Fruit fly (Drosophila melanogaster): ENCODE measurements around the gene MICU1.

The MICU1 gene

DNA sequence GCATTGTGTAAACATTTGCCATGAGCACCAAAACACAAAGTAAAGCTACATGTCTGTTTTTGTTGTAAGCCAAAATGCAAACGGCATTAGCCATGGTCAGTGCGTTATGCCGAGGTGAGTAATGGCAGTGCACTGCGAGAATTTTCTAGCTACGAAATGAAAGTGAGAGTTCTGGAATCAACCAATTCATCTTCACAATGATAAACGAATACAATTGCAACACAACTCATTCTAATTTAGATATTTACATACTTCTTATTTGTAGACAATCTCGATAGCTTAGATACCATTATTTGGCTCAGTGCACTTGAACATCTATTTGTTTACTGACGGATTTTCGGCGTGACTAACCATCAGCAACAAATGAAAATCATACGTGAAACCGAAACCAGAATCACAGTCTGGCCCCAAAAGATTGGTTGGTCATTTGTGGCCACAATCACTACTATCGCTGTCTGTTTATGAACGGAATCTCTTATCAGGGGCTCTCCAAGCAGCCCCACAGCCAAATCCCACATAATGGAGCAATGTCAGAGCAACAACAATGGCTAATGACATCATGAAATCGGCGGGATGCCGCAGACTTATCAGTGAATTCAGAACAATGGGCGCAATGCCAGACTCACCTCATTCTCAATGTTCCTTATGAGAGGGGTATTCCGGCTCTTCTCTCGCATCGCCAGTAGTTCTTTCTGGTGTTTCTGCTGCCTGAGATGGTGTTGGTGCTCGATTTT is 27.0 kb upstream of the MICU1 start (continued):
- TF ChIP-seq B-H1 (GFP tag; IDR thresholded peaks at IDR 0.05) (no peak), ase (GFP tag; IDR thresholded peaks at IDR 0.05) (no peak)

DNA sequence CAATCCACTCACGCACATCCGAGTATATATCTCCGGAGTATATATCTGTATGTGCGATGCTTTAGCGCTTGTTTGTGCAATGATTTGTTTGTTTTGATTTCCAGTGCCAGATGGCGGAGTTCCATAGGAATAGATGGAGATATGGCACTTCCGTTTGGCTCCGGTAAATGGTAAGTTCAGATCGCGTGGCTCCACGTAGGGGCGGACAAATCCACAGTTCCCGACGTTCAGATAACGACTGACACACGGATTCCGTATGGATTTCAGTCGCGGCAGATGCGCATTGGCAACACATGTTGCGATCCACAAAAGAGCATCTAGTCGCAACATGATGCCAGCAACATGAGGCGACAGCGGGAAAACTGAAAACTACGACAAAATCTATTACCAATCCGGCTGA is 24.6 kb upstream of the MICU1 start, which contains the start of gene Pvf3:
Pvf3 (minus strand) TSS at position 240 of the 400 bp plus-strand sequence.
- peak; percentile 33 for TF ChIP-seq CG8359 (GFP tag; optimal IDR thresholded peaks at IDR 0.05; ENCODE audit: borderline replicate concordance)
- peak; percentile 52 for TF ChIP-seq sens (GFP tag)
- no peak for TF ChIP-seq chm (GFP tag; IDR thresholded peaks at IDR 0.05)
- peak; percentile 78; the same call in 3 of the 4 replicates for TF ChIP-seq chinmo (GFP tag; IDR thresholded peaks at IDR 0.05; ENCODE audit: partially characterized antibody)
- TF ChIP-seq CG7963 (GFP tag; IDR thresholded peaks at IDR 0.05; ENCODE audit: partially characterized antibody) = 0 out of 3 replicates have a peak, but pooled peaks have one; percentile 31
- 0 out of 2 replicates have a peak, but pooled peaks have one; percentile 8 for TF ChIP-seq Xrp1 (GFP tag; IDR thresholded peaks at IDR 0.05)
- TF ChIP-seq HLHmδ (GFP tag; optimal IDR thresholded peaks at IDR 0.05) = peak; percentile 82
- TF ChIP-seq CG11696 (GFP tag; IDR thresholded peaks at IDR 0.05) = 0 out of 2 replicates have a peak, but pooled peaks have one; percentile 32
- TF ChIP-seq Opbp (GFP tag; IDR thresholded peaks at IDR 0.05; ENCODE audit: partially characterized antibody) = peak; percentile 35; the same call in 1 of the 3 replicates
- no peak for TF ChIP-seq CG17568 (GFP tag; optimal IDR thresholded peaks at IDR 0.05)
- no peak for TF ChIP-seq CG18476 (GFP tag; optimal IDR thresholded peaks at IDR 0.05)
- TF ChIP-seq CG6272 (GFP tag; IDR thresholded peaks at IDR 0.05) = no peak
- TF ChIP-seq CG34422 (GFP tag; IDR thresholded peaks at IDR 0.05) = 0 out of 3 replicates have a peak, but pooled peaks have one; percentile 8
- peak; percentile 14; the same call in 1 of the 2 replicates for TF ChIP-seq sob (GFP tag; IDR thresholded peaks at IDR 0.05)
- no peak for TF ChIP-seq CG8290 (GFP tag; optimal IDR thresholded peaks at IDR 0.05)
- TF ChIP-seq CG8290 (tag; optimal IDR thresholded peaks at IDR 0.05) = peak in 1 of 2 experiments; percentile 44
- TF ChIP-seq CG12071 (GFP tag; optimal IDR thresholded peaks at IDR 0.05) = no peak
- peak in 1 of 2 experiments; percentile 27 for TF ChIP-seq crp (GFP tag; optimal IDR thresholded peaks at IDR 0.05)
- TF ChIP-seq Ravus (GFP tag; IDR thresholded peaks at IDR 0.05) = no peak
- TF ChIP-seq Deaf1 (tag; optimal IDR thresholded peaks at IDR 0.05) = peak; percentile 55
- TF ChIP-seq CG13296 (GFP tag; optimal IDR thresholded peaks at IDR 0.05) = no peak
- TF ChIP-seq Jarid2 (GFP tag; optimal IDR thresholded peaks at IDR 0.05) = peak; percentile 94
- no peak for TF ChIP-seq sens-2 (GFP tag; IDR thresholded peaks at IDR 0.05)
- TF ChIP-seq Nf-YA (GFP tag; IDR thresholded peaks at IDR 0.05) = peak; percentile 53
- TF ChIP-seq CG11085 (GFP tag; IDR thresholded peaks at IDR 0.05) = no peak
- TF ChIP-seq slou (GFP tag; optimal IDR thresholded peaks at IDR 0.05) = no peak
- TF ChIP-seq chif (GFP tag; optimal IDR thresholded peaks at IDR 0.05) = no peak
- 0 out of 2 replicates have a peak, but pooled peaks have one; percentile 12 for TF ChIP-seq CG13287 (GFP tag; IDR thresholded peaks at IDR 0.05; ENCODE audit: partially characterized antibody)
- no peak for TF ChIP-seq CG6254 (GFP tag; optimal IDR thresholded peaks at IDR 0.05)
- TF ChIP-seq Atf3 (GFP tag; optimal IDR thresholded peaks at IDR 0.05) = no peak
- no peak for TF ChIP-seq pzg (GFP tag; optimal IDR thresholded peaks at IDR 0.05)
- TF ChIP-seq vvl (GFP tag; IDR thresholded peaks at IDR 0.05) = 0 out of 2 replicates have a peak, but pooled peaks have one; percentile 31
- TF ChIP-seq CHES-1-like (GFP tag; optimal IDR thresholded peaks at IDR 0.05) = no peak
- peak; percentile 36; the same call in 1 of the 2 replicates for TF ChIP-seq stc (GFP tag; IDR thresholded peaks at IDR 0.05)
- TF ChIP-seq knrl (GFP tag; IDR thresholded peaks at IDR 0.05; ENCODE audit: partially characterized antibody) = 0 out of 3 replicates have a peak, but pooled peaks have one; percentile 34
- TF ChIP-seq Vsx1 (GFP tag; optimal IDR thresholded peaks at IDR 0.05) = no peak
- no peak for TF ChIP-seq D19B (GFP tag; optimal IDR thresholded peaks at IDR 0.05)
- peak; percentile 99 for TF ChIP-seq CG11504 (tag; optimal IDR thresholded peaks at IDR 0.05)
- no peak for TF ChIP-seq Meics (GFP tag; optimal IDR thresholded peaks at IDR 0.05)
- TF ChIP-seq da (GFP tag; optimal IDR thresholded peaks at IDR 0.05) = peak; percentile 14
- TF ChIP-seq aop (GFP tag; IDR thresholded peaks at IDR 0.05) = peak; percentile 36; the same call in 1 of the 2 replicates
- TF ChIP-seq nom (GFP tag; optimal IDR thresholded peaks at IDR 0.05) = peak; percentile 26
- no peak for TF ChIP-seq gro (GFP tag; optimal IDR thresholded peaks at IDR 0.05)
- TF ChIP-seq Atf6 (GFP tag; IDR thresholded peaks at IDR 0.05) = no peak
- TF ChIP-seq CG4820 (GFP tag; optimal IDR thresholded peaks at IDR 0.05) = no peak
